Worm (Caenorhabditis elegans) whole organism, mixed stage, embryonic: ENCODE data around the gene hsp-6.

Experiments used
- cnd-1 ChIP-seq: fragments of 200-800 bp; sonication (Bioruptor generic); optimal IDR thresholded peaks from 2 replicates; lab custom pipeline; 2018; ENCODE audit warnings: mild to moderate bottlenecking, missing genetic modification characterization, missing compliant biosample characterization
- elt-1 ChIP-seq: sonication (generic microtip); optimal IDR thresholded peaks from 2 replicates; lab custom pipeline; 2017; ENCODE audit warnings: missing genetic modification characterization, mild to moderate bottlenecking, missing compliant biosample characterization, antibody characterized with exemption, moderate library complexity, borderline replicate concordance; ENCODE audit not compliant: insufficient read depth
- flh-1 ChIP-seq: fragments of 200-800 bp; sonication (Bioruptor generic); optimal IDR thresholded peaks from 2 replicates; lab custom pipeline; 2018; ENCODE audit warnings: mild to moderate bottlenecking, missing genetic modification characterization, moderate library complexity, missing compliant biosample characterization
- lin-13 ChIP-seq: fragments of 150-350 bp; optimal IDR thresholded peaks from 2 replicates; lab custom pipeline; 2014; ENCODE audit warnings: missing biosample characterization, missing genetic modification characterization
- lsy-2 ChIP-seq: fragments of 150-350 bp; optimal IDR thresholded peaks from 2 replicates; lab custom pipeline; 2014; ENCODE audit warnings: missing biosample characterization, missing genetic modification characterization
- mab-5 ChIP-seq: fragments of 150-350 bp; optimal IDR thresholded peaks from 2 replicates; lab custom pipeline; 2014; ENCODE audit warnings: missing biosample characterization, missing genetic modification characterization
- nhr-12 ChIP-seq: fragments of 150-350 bp; optimal IDR thresholded peaks from 2 replicates; lab custom pipeline; 2014; ENCODE audit warnings: missing biosample characterization, missing genetic modification characterization
- nhr-2 ChIP-seq: fragments of 150-350 bp; optimal IDR thresholded peaks from 2 replicates; lab custom pipeline; 2014; ENCODE audit warnings: missing biosample characterization, missing genetic modification characterization
- nhr-237 ChIP-seq: fragments of 150-350 bp; optimal IDR thresholded peaks from 2 replicates; lab custom pipeline; 2014; ENCODE audit warnings: missing biosample characterization, missing genetic modification characterization
- nhr-76 ChIP-seq: sonication (generic microtip); optimal IDR thresholded peaks from 2 replicates; lab custom pipeline; 2017; ENCODE audit warnings: missing biosample characterization, missing genetic modification characterization
- snpc-4 ChIP-seq: fragments of 150-350 bp; optimal IDR thresholded peaks from 2 replicates; lab custom pipeline; 2014; ENCODE audit warnings: missing biosample characterization, missing genetic modification characterization
- unc-39 ChIP-seq: fragments of 150-350 bp; optimal IDR thresholded peaks from 2 replicates; lab custom pipeline; 2014; ENCODE audit warnings: missing biosample characterization, missing genetic modification characterization
- unc-62 ChIP-seq: fragments of 150-350 bp; optimal IDR thresholded peaks from 2 replicates; lab custom pipeline; 2014; ENCODE audit warnings: missing biosample characterization, missing genetic modification reagents, missing genetic modification characterization
- ztf-11 ChIP-seq: fragments of 150-350 bp; optimal IDR thresholded peaks from 2 replicates; lab custom pipeline; 2014; ENCODE audit warnings: missing biosample characterization, missing genetic modification characterization

DNA sequence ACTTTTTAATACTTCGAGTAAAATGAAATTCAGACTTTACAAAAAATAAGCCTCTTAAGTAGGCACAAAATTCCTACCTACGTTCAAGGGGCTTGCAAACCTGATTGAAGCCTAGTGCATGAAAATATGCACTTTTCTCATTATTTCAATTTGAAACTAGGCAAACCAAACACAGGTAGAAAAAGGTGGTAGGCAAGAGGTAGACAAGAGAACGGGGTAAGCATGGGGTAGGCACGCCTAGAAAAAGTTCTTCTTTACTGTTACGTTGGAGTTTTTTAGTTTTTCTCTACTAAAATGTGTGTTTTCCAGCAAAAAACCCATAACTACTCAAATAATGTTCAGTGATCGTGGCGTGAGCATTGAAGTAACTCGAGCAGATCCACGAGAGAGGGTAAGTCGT, 24.6 kb upstream of the hsp-6 start, which contains the start of gene nex-4:
- TF ChIP-seq ztf-11 (tag; lab: Kevin White, UChicago) (no peak), nhr-76 (tag; lab: Kevin White, UChicago) (no peak), unc-39 (tag; lab: Kevin White, UChicago) (no peak), snpc-4 (tag; lab: Kevin White, UChicago) (no peak), unc-62 (GFP tag; lab: Kevin White, UChicago) (no peak), elt-1 (tag; lab: Kevin White, UChicago) (no peak), nhr-237 (tag; lab: Kevin White, UChicago) (no peak), cnd-1 (tag; lab: Kevin White, UChicago) (no peak), lin-13 (no peak), nhr-12 (tag; lab: Kevin White, UChicago) (no peak), lsy-2 (tag; lab: Kevin White, UChicago) (no peak), mab-5 (tag; lab: Kevin White, UChicago) (no peak), nhr-2 (tag; lab: Kevin White, UChicago) (no peak), flh-1 (GFP tag; lab: Kevin White, UChicago) (no peak)
